Worm (Caenorhabditis elegans) whole organism, L2 larva: ENCODE measurements around the gene ttr-9.

Experiments
- C34F6.9 ChIP-seq: fragments of 150-350 bp; optimal IDR thresholded peaks from 2 replicates; lab custom pipeline; 2014; ENCODE audit warnings: missing biosample characterization, missing genetic modification characterization
- R02D3.7 ChIP-seq: fragments of 150-350 bp; optimal IDR thresholded peaks from 2 replicates; lab custom pipeline; 2014; ENCODE audit warnings: missing biosample characterization, missing genetic modification characterization
- Y55F3AM.14 ChIP-seq: fragments of 200-800 bp; sonication (Bioruptor generic); optimal IDR thresholded peaks from 2 replicates; lab custom pipeline; 2018; ENCODE audit warnings: mild to moderate bottlenecking, missing genetic modification characterization, missing compliant biosample characterization
- ZK546.5 ChIP-seq: sonication (generic microtip); optimal IDR thresholded peaks from 2 replicates; lab custom pipeline; 2017; ENCODE audit warnings: missing biosample characterization, missing genetic modification characterization
- alr-1 ChIP-seq: fragments of 150-350 bp; optimal IDR thresholded peaks from 2 replicates; lab custom pipeline; 2014; ENCODE audit warnings: missing biosample characterization, missing genetic modification characterization
- aly-2 ChIP-seq: fragments of 150-350 bp; optimal IDR thresholded peaks from 2 replicates; lab custom pipeline; 2014; ENCODE audit warnings: missing biosample characterization, missing genetic modification characterization
- ama-1 ChIP-seq: fragments of 150-350 bp; optimal IDR thresholded peaks from 2 replicates; lab custom pipeline; 2018; ENCODE audit warnings: inconsistent platforms
- blmp-1 ChIP-seq: sonication (generic microtip); optimal IDR thresholded peaks from 2 replicates; lab custom pipeline; 2017; ENCODE audit warnings: missing genetic modification characterization, mild to moderate bottlenecking, missing compliant biosample characterization, antibody characterized with exemption, moderate library complexity; ENCODE audit not compliant: insufficient read depth
- crh-2 ChIP-seq: sonication (generic microtip); optimal IDR thresholded peaks from 2 replicates; lab custom pipeline; 2017; ENCODE audit warnings: missing biosample characterization, missing genetic modification characterization
- egl-27 ChIP-seq: sonication (generic microtip); optimal IDR thresholded peaks from 3 replicates; lab custom pipeline; 2017; ENCODE audit warnings: missing biosample characterization, missing genetic modification reagents, missing genetic modification characterization
- elt-3 ChIP-seq: sonication (generic microtip); optimal IDR thresholded peaks from 2 replicates; lab custom pipeline; 2017; ENCODE audit warnings: missing biosample characterization, missing genetic modification characterization
- fos-1 ChIP-seq: fragments of 150-350 bp; optimal IDR thresholded peaks from 2 replicates; lab custom pipeline; 2014; ENCODE audit warnings: missing biosample characterization, missing genetic modification characterization
- gmeb-1 ChIP-seq: fragments of 150-350 bp; optimal IDR thresholded peaks from 2 replicates; lab custom pipeline; 2014; ENCODE audit warnings: missing biosample characterization, missing genetic modification characterization
- lin-11 ChIP-seq: fragments of 150-350 bp; sonication (generic microtip); optimal IDR thresholded peaks from 2 replicates; lab custom pipeline; 2014; ENCODE audit warnings: missing biosample characterization, missing genetic modification characterization, inconsistent platforms, mixed read lengths
- lin-13 ChIP-seq: fragments of 150-350 bp; optimal IDR thresholded peaks from 2 replicates; lab custom pipeline; 2014; ENCODE audit warnings: missing biosample characterization, missing genetic modification reagents, missing genetic modification characterization
- lin-39 ChIP-seq: fragments of 150-350 bp; optimal IDR thresholded peaks from 2 replicates; lab custom pipeline; 2014; ENCODE audit warnings: missing biosample characterization, missing genetic modification reagents, missing genetic modification characterization
- lsy-2 ChIP-seq, 2 experiments: fragments of 150-350 bp in 1 of 2; sonication (generic microtip) in 1 of 2; optimal IDR thresholded peaks; 2 replicates each; lab custom pipeline; 2014 to 2017; ENCODE audit warnings: missing biosample characterization in 2 of 2, missing genetic modification characterization in 2 of 2
- mab-5 ChIP-seq: fragments of 150-350 bp; optimal IDR thresholded peaks from 2 replicates; lab custom pipeline; 2014; ENCODE audit warnings: missing biosample characterization, missing genetic modification characterization
- nhr-12 ChIP-seq: fragments of 150-350 bp; optimal IDR thresholded peaks from 2 replicates; lab custom pipeline; 2014; ENCODE audit warnings: missing biosample characterization, missing genetic modification characterization
- nhr-129 ChIP-seq: fragments of 150-350 bp; optimal IDR thresholded peaks from 2 replicates; lab custom pipeline; 2014; ENCODE audit warnings: missing biosample characterization, missing genetic modification characterization
- nhr-21 ChIP-seq: fragments of 150-350 bp; optimal IDR thresholded peaks from 2 replicates; lab custom pipeline; 2014; ENCODE audit warnings: missing biosample characterization, missing genetic modification characterization
- nhr-23 ChIP-seq: fragments of 150-350 bp; optimal IDR thresholded peaks from 2 replicates; lab custom pipeline; 2014; ENCODE audit warnings: missing biosample characterization, missing genetic modification reagents, missing genetic modification characterization
- nhr-237 ChIP-seq: fragments of 150-350 bp; optimal IDR thresholded peaks from 2 replicates; lab custom pipeline; 2014; ENCODE audit warnings: missing biosample characterization, missing genetic modification characterization
- nhr-25 ChIP-seq: fragments of 150-350 bp; sonication (generic microtip); optimal IDR thresholded peaks from 3 replicates; lab custom pipeline; 2014; ENCODE audit warnings: missing biosample characterization, missing genetic modification characterization
- nhr-6 ChIP-seq: fragments of 150-350 bp; optimal IDR thresholded peaks from 2 replicates; lab custom pipeline; 2014; ENCODE audit warnings: missing biosample characterization, missing genetic modification characterization
- sem-4 ChIP-seq: fragments of 150-350 bp; optimal IDR thresholded peaks from 2 replicates; lab custom pipeline; 2014; ENCODE audit warnings: missing biosample characterization, missing genetic modification reagents, missing genetic modification characterization
- skn-1 ChIP-seq: sonication (generic microtip); optimal IDR thresholded peaks from 2 replicates; lab custom pipeline; 2017; ENCODE audit warnings: missing biosample characterization, missing genetic modification characterization
- sma-3 ChIP-seq: sonication (generic microtip); optimal IDR thresholded peaks from 2 replicates; lab custom pipeline; 2016; ENCODE audit warnings: missing genetic modification reagents, missing genetic modification characterization, missing compliant biosample characterization
- sma-9 ChIP-seq, 2 experiments: fragments of 150-350 bp in 1 of 2; sonication (generic microtip) in 1 of 2; optimal IDR thresholded peaks; 2 replicates each; lab custom pipeline; 2014 to 2016; ENCODE audit warnings: missing genetic modification characterization in 2 of 2, mild to moderate bottlenecking in 1 of 2, missing biosample characterization in 1 of 2, missing compliant biosample characterization in 1 of 2, missing genetic modification reagents in 1 of 2, moderate library complexity in 1 of 2
- snpc-4 ChIP-seq: fragments of 150-350 bp; optimal IDR thresholded peaks from 2 replicates; lab custom pipeline; 2014; ENCODE audit warnings: missing biosample characterization, missing genetic modification characterization
- unc-39 ChIP-seq: fragments of 150-350 bp; optimal IDR thresholded peaks from 2 replicates; lab custom pipeline; 2014; ENCODE audit warnings: missing biosample characterization, missing genetic modification characterization
- unc-55 ChIP-seq: fragments of 150-350 bp; sonication (generic microtip); optimal IDR thresholded peaks from 3 replicates; lab custom pipeline; 2014; ENCODE audit warnings: missing biosample characterization, missing genetic modification reagents, missing genetic modification characterization
- ztf-4 ChIP-seq: fragments of 150-350 bp; optimal IDR thresholded peaks from 2 replicates; lab custom pipeline; 2014; ENCODE audit warnings: missing biosample characterization, missing genetic modification characterization

ttr-9 gene

ce11 chrIV:9524849-9525460 is 18.8 kb upstream of the ttr-9 start, which contains the start of gene ndua-5:
TSS of gene ndua-5 (minus strand) at chrIV:9524899.
- TF ChIP-seq nhr-23 (tag; lab: Kevin White, UChicago) (no peak), sem-4 (tag; lab: Kevin White, UChicago) (no peak), unc-55 (peak; percentile 33), aly-2 (tag; lab: Kevin White, UChicago) (no peak), ztf-4 (tag; lab: Kevin White, UChicago) (no peak), sma-9 (GFP tag; optimal IDR thresholded peaks at IDR 0.05; lab: Kevin White, UChicago) (peak; percentile 12), sma-9 (tag; optimal IDR thresholded peaks at IDR 0.05; lab: Kevin White, UChicago) (no peak), crh-2 (peak; percentile 36), fos-1 (tag; lab: Kevin White, UChicago) (peak; percentile 6), R02D3.7 (tag; lab: Kevin White, UChicago) (no peak), C34F6.9 (tag; lab: Kevin White, UChicago) (peak; percentile 39), lsy-2 (tag; optimal IDR thresholded peaks at IDR 0.05; lab: Kevin White, UChicago) (peak in 1 of 2 experiments; percentile 70), ZK546.5 (no peak), nhr-25 (tag; lab: Kevin White, UChicago) (peak; percentile 21), snpc-4 (tag; lab: Kevin White, UChicago) (peak; percentile 68), sma-3 (GFP tag; lab: Kevin White, UChicago) (peak; percentile 28), egl-27 (no peak), mab-5 (tag; lab: Kevin White, UChicago) (no peak), skn-1 (tag; lab: Kevin White, UChicago) (no peak), lin-13 (peak; percentile 27), gmeb-1 (tag; lab: Kevin White, UChicago) (peak; percentile 87)

ce11 chrIV:9523139-9523538 is 17.0 kb upstream of the ttr-9 start:
- TF ChIP-seq ama-1 (lab: Kevin White, UChicago) (no peak), nhr-237 (tag; lab: Kevin White, UChicago) (no peak), blmp-1 (tag; lab: Kevin White, UChicago) (no peak), R02D3.7 (tag; lab: Kevin White, UChicago) (no peak), snpc-4 (tag; lab: Kevin White, UChicago) (no peak), Y55F3AM.14 (GFP tag; lab: Kevin White, UChicago) (no peak)

- TF ChIP-seq skn-1 (tag; lab: Kevin White, UChicago) (no peak), lin-39 (tag; lab: Kevin White, UChicago) (no peak), lsy-2 (tag; optimal IDR thresholded peaks at IDR 0.05; lab: Kevin White, UChicago) (no peak), nhr-12 (no peak), sma-9 (GFP tag; optimal IDR thresholded peaks at IDR 0.05; lab: Kevin White, UChicago) (no peak), sma-9 (tag; optimal IDR thresholded peaks at IDR 0.05; lab: Kevin White, UChicago) (no peak)
These were observed 14.5 kb upstream of the ttr-9 start for ce11 chrIV:9520629-9521028.

ce11 chrIV:9518608-9519007 is 12.5 kb upstream of the ttr-9 start, which contains the start of gene nlp-35:
TSS of gene nlp-35 (minus strand) at chrIV:9518926.
- TF ChIP-seq elt-3 (tag; lab: Kevin White, UChicago) (no peak), nhr-21 (tag; lab: Kevin White, UChicago) (peak; percentile 25)
- TF ChIP-seq, all 48 proteins: peak for 1

- peak; percentile 59 for TF ChIP-seq blmp-1 (tag; lab: Kevin White, UChicago)
- TF ChIP-seq lsy-2 (tag; optimal IDR thresholded peaks at IDR 0.05; lab: Kevin White, UChicago): peak in 1 of 2 experiments; percentile 32
- peak; percentile 28 for TF ChIP-seq nhr-25 (tag; lab: Kevin White, UChicago)
- peak; percentile 66 for TF ChIP-seq sma-9 (GFP tag; optimal IDR thresholded peaks at IDR 0.05; lab: Kevin White, UChicago)
- no peak for TF ChIP-seq sma-9 (tag; optimal IDR thresholded peaks at IDR 0.05; lab: Kevin White, UChicago)
- no peak for TF ChIP-seq nhr-237 (tag; lab: Kevin White, UChicago)
- TF ChIP-seq alr-1: no peak
- TF ChIP-seq nhr-6 (tag; lab: Kevin White, UChicago): no peak
- peak; percentile 40 for TF ChIP-seq nhr-21 (tag; lab: Kevin White, UChicago)
- no peak for TF ChIP-seq nhr-23 (tag; lab: Kevin White, UChicago)
- no peak for TF ChIP-seq ama-1 (lab: Kevin White, UChicago)
- no peak for TF ChIP-seq lin-13
- peak; percentile 30 for TF ChIP-seq fos-1 (tag; lab: Kevin White, UChicago)
- no peak for TF ChIP-seq lin-11 (tag; lab: Kevin White, UChicago)
- TF ChIP-seq nhr-129 (tag; lab: Kevin White, UChicago): peak; percentile 19
- no peak for TF ChIP-seq unc-39
- TF ChIP-seq gmeb-1 (tag; lab: Kevin White, UChicago): peak; percentile 44
- no peak for TF ChIP-seq crh-2
- no peak for TF ChIP-seq aly-2 (tag; lab: Kevin White, UChicago)
- TF ChIP-seq egl-27: no peak
- TF ChIP-seq sma-3 (GFP tag; lab: Kevin White, UChicago): peak; percentile 53
These were observed 10.7 kb upstream of the ttr-9 start, which contains the start of gene C33A12.19 for ce11 chrIV:9516831-9517230. TSS of gene C33A12.19 (plus strand) at chrIV:9516999.
